Worm (Caenorhabditis elegans) whole organism, L4 larva: ENCODE measurements around the gene glb-12.
A peak's percentile ranks its signal among the peaks of the same experiment; 100 is the strongest.

Experiments
- F26F4.8 ChIP-seq: fragments of 200-800 bp; sonication (Bioruptor generic); conservative IDR thresholded peaks from 2 replicates; pipeline ENCODE4 v1.3.6; 2022; ENCODE audit warnings: missing genetic modification characterization, missing compliant biosample characterization
- F44E2.7 ChIP-seq: fragments of 200-800 bp; sonication (Bioruptor generic); IDR thresholded peaks from 2 replicates; pipeline ENCODE4 v2.1.2; 2022; ENCODE audit warnings: missing genetic modification characterization, missing compliant biosample characterization
- Y105C5A.15 ChIP-seq: fragments of 200-800 bp; sonication (Bioruptor generic); IDR thresholded peaks from 2 replicates; pipeline ENCODE4 v1.3.6; 2022; ENCODE audit warnings: missing genetic modification characterization, missing compliant biosample characterization
- ZK546.5 ChIP-seq, 2 experiments: sonication (generic microtip); optimal IDR thresholded peaks; 2 replicates each; lab custom pipeline; 2017; ENCODE audit warnings: missing biosample characterization in 2 of 2, missing genetic modification characterization in 2 of 2
- aha-1 ChIP-seq: fragments of 150-350 bp; peaks from one replicate; lab custom pipeline; 2014; ENCODE audit warnings: missing biosample characterization, missing genetic modification characterization
- ceh-62 ChIP-seq: sonication (generic microtip); optimal IDR thresholded peaks from 2 replicates; lab custom pipeline; 2017; ENCODE audit warnings: missing biosample characterization, missing genetic modification characterization
- ces-1 ChIP-seq: fragments of 150-350 bp; sonication (generic microtip); optimal IDR thresholded peaks from 4 replicates; lab custom pipeline; 2014; ENCODE audit warnings: missing biosample characterization, missing genetic modification reagents, missing genetic modification characterization
- daf-19 ChIP-seq: fragments of 200-800 bp; sonication (Bioruptor generic); conservative IDR thresholded peaks from 2 replicates; pipeline ENCODE4 v1.3.6; 2022; ENCODE audit warnings: missing genetic modification characterization, missing compliant biosample characterization
- daf-8 ChIP-seq: fragments of 200-800 bp; sonication (Bioruptor generic); IDR thresholded peaks from 2 replicates; pipeline ENCODE4 v1.3.6; 2022; ENCODE audit warnings: missing genetic modification characterization, missing compliant biosample characterization
- dmd-6 ChIP-seq: fragments of 200-800 bp; sonication (Bioruptor generic); IDR thresholded peaks from 2 replicates; pipeline ENCODE4 v1.3.6; 2022; ENCODE audit warnings: missing genetic modification reagents, missing genetic modification characterization, missing compliant biosample characterization
- dve-1 ChIP-seq: sonication (generic microtip); optimal IDR thresholded peaks from 2 replicates; lab custom pipeline; 2017; ENCODE audit warnings: antibody characterized with exemption, mild to moderate bottlenecking, missing genetic modification characterization, missing compliant biosample characterization; ENCODE audit not compliant: insufficient read depth
- egl-27 ChIP-seq: sonication (generic microtip); optimal IDR thresholded peaks from 3 replicates; lab custom pipeline; 2017; ENCODE audit warnings: missing biosample characterization, missing genetic modification reagents, missing genetic modification characterization
- egl-43 ChIP-seq: fragments of 200-800 bp; sonication (Bioruptor generic); IDR thresholded peaks from 2 replicates; pipeline ENCODE4 v1.3.6; 2022; ENCODE audit warnings: missing genetic modification reagents, missing genetic modification characterization, missing compliant biosample characterization
- fkh-10 ChIP-seq: fragments of 150-350 bp; optimal IDR thresholded peaks from 2 replicates; lab custom pipeline; 2014; ENCODE audit warnings: missing biosample characterization, missing genetic modification reagents, missing genetic modification characterization
- gei-8 ChIP-seq: fragments of 200-800 bp; sonication (Bioruptor generic); optimal IDR thresholded peaks from 2 replicates; lab custom pipeline; 2018; ENCODE audit warnings: mild to moderate bottlenecking, missing genetic modification characterization, missing compliant biosample characterization
- hlh-11 ChIP-seq: fragments of 200-800 bp; sonication (Bioruptor generic); optimal IDR thresholded peaks from 2 replicates; lab custom pipeline; 2018; ENCODE audit warnings: mild to moderate bottlenecking, missing genetic modification characterization, missing compliant biosample characterization
- hlh-30 ChIP-seq: sonication (generic microtip); optimal IDR thresholded peaks from 2 replicates; lab custom pipeline; 2017; ENCODE audit warnings: antibody characterized with exemption, mild to moderate bottlenecking, missing genetic modification characterization, missing compliant biosample characterization; ENCODE audit not compliant: insufficient read depth
- hmg-1.1 ChIP-seq: fragments of 200-800 bp; sonication (Bioruptor generic); IDR thresholded peaks from 2 replicates; pipeline ENCODE4 v1.3.6; 2022; ENCODE audit warnings: missing genetic modification reagents, missing genetic modification characterization, missing compliant biosample characterization
- lin-38 ChIP-seq: fragments of 200-800 bp; sonication (Bioruptor generic); IDR thresholded peaks from 2 replicates; pipeline ENCODE4 v1.3.6; 2022; ENCODE audit warnings: missing genetic modification reagents, missing genetic modification characterization, missing compliant biosample characterization
- lin-39 ChIP-seq: fragments of 150-350 bp; optimal IDR thresholded peaks from 2 replicates; lab custom pipeline; 2014; ENCODE audit warnings: missing biosample characterization, missing genetic modification reagents, missing genetic modification characterization
- madf-5 ChIP-seq, 2 experiments: fragments of 200-800 bp; sonication (Bioruptor generic); IDR thresholded peaks; 2 replicates each; pipeline ENCODE4 v1.3.6; 2022; ENCODE audit warnings: missing compliant biosample characterization in 2 of 2, missing genetic modification characterization in 2 of 2
- madf-9 ChIP-seq: fragments of 200-800 bp; sonication (Bioruptor generic); conservative IDR thresholded peaks from 2 replicates; pipeline ENCODE4 v1.3.6; 2022; ENCODE audit warnings: missing genetic modification reagents, missing genetic modification characterization, missing compliant biosample characterization
- mdt-29 ChIP-seq: fragments of 200-800 bp; sonication (Bioruptor generic); IDR thresholded peaks from 2 replicates; pipeline ENCODE4 v1.3.6; 2022; ENCODE audit warnings: missing genetic modification reagents, missing genetic modification characterization, missing compliant biosample characterization
- mes-2 ChIP-seq: sonication (generic microtip); optimal IDR thresholded peaks from 2 replicates; lab custom pipeline; 2016; ENCODE audit warnings: missing genotype, mild to moderate bottlenecking, missing genetic modification characterization, missing compliant biosample characterization; ENCODE audit not compliant: poor library complexity, severe bottlenecking
- mxl-2 ChIP-seq: fragments of 200-800 bp; sonication (Bioruptor generic); conservative IDR thresholded peaks from 2 replicates; pipeline ENCODE4 v1.3.6; 2022; ENCODE audit warnings: missing genetic modification reagents, missing genetic modification characterization, missing compliant biosample characterization
- mxl-3 ChIP-seq: fragments of 200-800 bp; sonication (Bioruptor generic); optimal IDR thresholded peaks from 2 replicates; lab custom pipeline; 2018; ENCODE audit warnings: mild to moderate bottlenecking, missing genetic modification characterization, missing compliant biosample characterization
- nhr-237 ChIP-seq: sonication (generic microtip); optimal IDR thresholded peaks from 2 replicates; lab custom pipeline; 2017; ENCODE audit warnings: missing biosample characterization, missing genetic modification characterization
- nhr-25 ChIP-seq: sonication (generic microtip); optimal IDR thresholded peaks from 2 replicates; lab custom pipeline; 2017; ENCODE audit warnings: missing genetic modification characterization, mild to moderate bottlenecking, missing compliant biosample characterization, antibody characterized with exemption, moderate library complexity, borderline replicate concordance; ENCODE audit not compliant: insufficient read depth
- saeg-2 ChIP-seq: fragments of 200-800 bp; sonication (Bioruptor generic); IDR thresholded peaks from 2 replicates; pipeline ENCODE4 v1.3.6; 2022; ENCODE audit warnings: missing genetic modification reagents, missing genetic modification characterization, missing compliant biosample characterization
- set-16 ChIP-seq: fragments of 200-800 bp; sonication (Bioruptor generic); IDR thresholded peaks from 2 replicates; pipeline ENCODE4 v1.3.6; 2022; ENCODE audit warnings: missing genetic modification reagents, missing genetic modification characterization, missing compliant biosample characterization
- snpc-4 ChIP-seq: fragments of 150-350 bp; optimal IDR thresholded peaks from 2 replicates; lab custom pipeline; 2014; ENCODE audit warnings: missing biosample characterization, missing genetic modification characterization
- spr-3 ChIP-seq: fragments of 200-800 bp; sonication (Bioruptor generic); optimal IDR thresholded peaks from 2 replicates; lab custom pipeline; 2018; ENCODE audit warnings: mild to moderate bottlenecking, missing genetic modification characterization, missing compliant biosample characterization
- tra-1 ChIP-seq: fragments of 200-800 bp; sonication (Bioruptor generic); IDR thresholded peaks from 2 replicates; pipeline ENCODE4 v1.3.6; 2022; ENCODE audit warnings: missing genetic modification reagents, missing genetic modification characterization, missing compliant biosample characterization
- unc-130 ChIP-seq: sonication (generic microtip); optimal IDR thresholded peaks from 2 replicates; lab custom pipeline; 2016; ENCODE audit warnings: missing genetic modification reagents, missing genetic modification characterization, missing compliant biosample characterization
- unc-39 ChIP-seq: sonication (generic microtip); optimal IDR thresholded peaks from 2 replicates; lab custom pipeline; 2017; ENCODE audit warnings: missing biosample characterization, missing genetic modification characterization
- unc-62 ChIP-seq, 3 experiments: fragments of 150-350 bp in 1 of 3; sonication (generic microtip); optimal IDR thresholded peaks in 2 of 3; peaks in 1 of 3; 1 replicate in 1 of 3; 2 replicates in 2 of 3; lab custom pipeline; 2014 to 2017; ENCODE audit warnings: missing biosample characterization in 3 of 3, missing genetic modification characterization in 3 of 3, missing genetic modification reagents in 3 of 3, missing genotype in 1 of 3
- zfp-2 ChIP-seq: sonication (generic microtip); optimal IDR thresholded peaks from 2 replicates; lab custom pipeline; 2016; ENCODE audit warnings: mild to moderate bottlenecking, missing genetic modification characterization, missing compliant biosample characterization
- zip-11 ChIP-seq: fragments of 200-800 bp; sonication (Bioruptor generic); IDR thresholded peaks from 2 replicates; pipeline ENCODE4 v1.3.6; 2022; ENCODE audit warnings: missing genetic modification characterization, missing compliant biosample characterization

glb-12 gene

ce11 chrII:10707439-10708096 is 23.9 kb downstream of the glb-12 start:
- TF ChIP-seq Y105C5A.15 (GFP tag; lab: Robert Waterston, UW) (no peak), madf-9 (peak; percentile 5; the same call in 1 of the 2 replicates), ceh-62 (tag; lab: Kevin White, UChicago) (no peak), mxl-2 (GFP tag; lab: Robert Waterston, UW) (no peak), daf-8 (0 out of 2 replicates have a peak, but pooled peaks have one; percentile 30), egl-43 (GFP tag; lab: Robert Waterston, UW) (peak; percentile 14; the same call in 1 of the 2 replicates), set-16 (GFP tag; lab: Robert Waterston, UW) (peak; percentile 99), unc-62 (GFP tag; optimal IDR thresholded peaks at IDR 0.05 in 1 of 2; lab: Kevin White, UChicago) (no peak), unc-62 (tag; optimal IDR thresholded peaks at IDR 0.05; lab: Kevin White, UChicago) (no peak), nhr-25 (tag; lab: Kevin White, UChicago) (no peak), spr-3 (peak; percentile 31), egl-27 (tag; lab: Kevin White, UChicago) (no peak), nhr-237 (tag; lab: Kevin White, UChicago) (no peak), unc-130 (no peak), daf-19 (GFP tag; lab: Robert Waterston, UW) (no peak), zfp-2 (tag; lab: Kevin White, UChicago) (no peak), tra-1 (GFP tag; lab: Robert Waterston, UW) (0 out of 2 replicates have a peak, but pooled peaks have one; percentile 5), lin-39 (tag; lab: Kevin White, UChicago) (no peak), madf-5 (GFP tag; IDR thresholded peaks at IDR 0.05; lab: Robert Waterston, UW) (0 out of 4 replicates have a peak, but pooled peaks of 1 of the 2 experiments have one; percentile 73), lin-38 (no peak), mdt-29 (GFP tag; lab: Robert Waterston, UW) (no peak)

ce11 chrII:10706901-10707300 is 24.6 kb downstream of the glb-12 start, which contains the start of gene col-80:
col-80 (plus strand) TSS chrII:10707201.
- TF ChIP-seq unc-62 (GFP tag; optimal IDR thresholded peaks at IDR 0.05 in 1 of 2; lab: Kevin White, UChicago) (peak in 1 of 2 experiments; percentile 41), unc-62 (tag; optimal IDR thresholded peaks at IDR 0.05; lab: Kevin White, UChicago) (no peak), unc-39 (tag; lab: Kevin White, UChicago) (no peak), zfp-2 (tag; lab: Kevin White, UChicago) (no peak), egl-27 (tag; lab: Kevin White, UChicago) (no peak), madf-5 (GFP tag; IDR thresholded peaks at IDR 0.05; lab: Robert Waterston, UW) (0 out of 4 replicates have a peak, but pooled peaks of 1 of the 2 experiments have one; percentile 49), dmd-6 (GFP tag; lab: Robert Waterston, UW) (0 out of 2 replicates have a peak, but pooled peaks have one; percentile 17), ces-1 (no peak), gei-8 (GFP tag; lab: Kevin White, UChicago) (no peak), snpc-4 (no peak), F26F4.8 (GFP tag; lab: Robert Waterston, UW) (no peak), hmg-1.1 (GFP tag; lab: Robert Waterston, UW) (no peak), hlh-30 (tag; lab: Kevin White, UChicago) (no peak), hlh-11 (tag; lab: Kevin White, UChicago) (no peak), saeg-2 (GFP tag; lab: Robert Waterston, UW) (no peak), lin-39 (tag; lab: Kevin White, UChicago) (no peak), mes-2 (tag; lab: Kevin White, UChicago) (no peak), madf-9 (no peak), dve-1 (no peak), mxl-3 (GFP tag; lab: Kevin White, UChicago) (no peak), unc-130 (no peak)

- TF ChIP-seq dve-1 (peak; percentile 19), fkh-10 (peak; percentile 70), ZK546.5 (tag; optimal IDR thresholded peaks at IDR 0.05; lab: Kevin White, UChicago) (no peak), unc-62 (GFP tag; optimal IDR thresholded peaks at IDR 0.05 in 1 of 2; lab: Kevin White, UChicago) (peak in 1 of 2 experiments; percentile 88), unc-62 (tag; optimal IDR thresholded peaks at IDR 0.05; lab: Kevin White, UChicago) (no peak), F44E2.7 (GFP tag; lab: Robert Waterston, UW) (no peak), aha-1 (tag; lab: Kevin White, UChicago) (peak; percentile 73), zip-11 (no peak)
Measured at ce11 chrII:10706038-10706437, 25.4 kb downstream of the glb-12 start.
